Worm (Caenorhabditis elegans) whole organism, late embryonic: ENCODE results near the gene C05A9.2.

Experiments used
- C08G9.2 ChIP-seq: sonication (generic microtip); optimal IDR thresholded peaks from 2 replicates; lab custom pipeline; 2016; ENCODE audit warnings: mild to moderate bottlenecking, missing genetic modification characterization, moderate library complexity, missing compliant biosample characterization
- Y22D7AL.16 ChIP-seq: sonication (generic microtip); optimal IDR thresholded peaks from 2 replicates; lab custom pipeline; 2016; ENCODE audit warnings: missing genetic modification characterization, missing compliant biosample characterization
- ceh-6 ChIP-seq: fragments of 200-800 bp; sonication (Bioruptor generic); optimal IDR thresholded peaks from 2 replicates; lab custom pipeline; 2018; ENCODE audit warnings: mild to moderate bottlenecking, missing genetic modification characterization, missing compliant biosample characterization
- dve-1 ChIP-seq: sonication (generic microtip); optimal IDR thresholded peaks from 2 replicates; lab custom pipeline; 2017; ENCODE audit warnings: antibody characterized with exemption, mild to moderate bottlenecking, missing genetic modification characterization, missing compliant biosample characterization
- fkh-10 ChIP-seq: fragments of 150-350 bp; optimal IDR thresholded peaks from 2 replicates; lab custom pipeline; 2014; ENCODE audit warnings: missing biosample characterization, missing genetic modification reagents, missing genetic modification characterization
- gmeb-2 ChIP-seq: sonication (generic microtip); optimal IDR thresholded peaks from 2 replicates; lab custom pipeline; 2016; ENCODE audit warnings: missing genetic modification characterization, inconsistent platforms, missing compliant biosample characterization
- hlh-13 ChIP-seq: fragments of 200-800 bp; sonication (Bioruptor generic); optimal IDR thresholded peaks from 2 replicates; lab custom pipeline; 2018; ENCODE audit warnings: mild to moderate bottlenecking, missing genetic modification characterization, missing compliant biosample characterization
- nhr-11 ChIP-seq: fragments of 150-350 bp; optimal IDR thresholded peaks from 2 replicates; lab custom pipeline; 2014; ENCODE audit warnings: missing biosample characterization, missing genetic modification characterization
- pha-4 ChIP-seq: fragments of 150-350 bp; optimal IDR thresholded peaks from 2 replicates; lab custom pipeline; 2018; ENCODE audit warnings: missing biosample characterization, missing genetic modification reagents, missing genetic modification characterization

DNA sequence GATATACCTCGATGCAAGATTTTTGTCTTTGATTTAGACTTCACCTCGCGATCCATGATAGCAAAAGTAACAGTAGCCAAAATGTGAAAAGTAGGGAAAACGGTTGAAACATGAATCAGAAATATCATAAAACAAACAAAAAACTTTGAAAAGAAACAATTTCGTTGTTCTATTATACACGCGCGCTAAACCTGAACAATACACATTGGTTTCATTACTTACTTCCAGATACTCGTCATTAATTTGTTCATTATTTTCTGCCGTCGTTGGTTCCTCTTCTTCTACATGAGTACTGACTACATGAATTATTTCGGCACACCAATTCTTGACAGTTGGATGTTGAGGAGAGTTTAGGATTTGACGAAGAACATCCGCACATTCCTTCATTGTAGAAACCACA, 24.0 kb downstream of the C05A9.2 start, which contains the start of gene F31B12.3:
- no peak for TF ChIP-seq dve-1 (tag; lab: Kevin White, UChicago)
- no peak for TF ChIP-seq Y22D7AL.16 (tag; lab: Kevin White, UChicago)
- no peak for TF ChIP-seq pha-4 (tag; lab: Kevin White, UChicago)
- no peak for TF ChIP-seq ceh-6
- no peak for TF ChIP-seq gmeb-2 (tag; lab: Kevin White, UChicago)
- TF ChIP-seq fkh-10 (GFP tag; lab: Kevin White, UChicago): no peak
- no peak for TF ChIP-seq hlh-13
- no peak for TF ChIP-seq nhr-11 (tag; lab: Kevin White, UChicago)
- TF ChIP-seq C08G9.2: no peak
